Worm (Caenorhabditis elegans) whole organism, L4 larva: Measurements from ENCODE around the gene ugt-16.

Experiments used
- ZK546.5 ChIP-seq, 2 experiments: sonication (generic microtip); optimal IDR thresholded peaks; 2 replicates each; lab custom pipeline; 2017; ENCODE audit warnings: missing biosample characterization in 2 of 2, missing genetic modification characterization in 2 of 2
- attf-4 ChIP-seq: sonication (generic microtip); optimal IDR thresholded peaks from 3 replicates; lab custom pipeline; 2017; ENCODE audit warnings: missing biosample characterization, missing genetic modification characterization
- ctbp-1 ChIP-seq: fragments of 200-800 bp; sonication (Bioruptor generic); IDR thresholded peaks from 2 replicates; pipeline ENCODE4 v1.3.6; 2022; ENCODE audit warnings: missing genetic modification reagents, missing genetic modification characterization, missing compliant biosample characterization
- daf-8 ChIP-seq: fragments of 200-800 bp; sonication (Bioruptor generic); IDR thresholded peaks from 2 replicates; pipeline ENCODE4 v1.3.6; 2022; ENCODE audit warnings: missing genetic modification characterization, missing compliant biosample characterization
- mdl-1 ChIP-seq, 2 experiments: fragments of 150-350 bp in 1 of 2; sonication (generic microtip) in 1 of 2; optimal IDR thresholded peaks; 2 replicates each; lab custom pipeline; 2014 to 2017; ENCODE audit warnings: missing biosample characterization in 2 of 2, missing genetic modification characterization in 2 of 2
- mdt-29 ChIP-seq: fragments of 200-800 bp; sonication (Bioruptor generic); IDR thresholded peaks from 2 replicates; pipeline ENCODE4 v1.3.6; 2022; ENCODE audit warnings: missing genetic modification reagents, missing genetic modification characterization, missing compliant biosample characterization
- mes-2 ChIP-seq: sonication (generic microtip); optimal IDR thresholded peaks from 2 replicates; lab custom pipeline; 2016; ENCODE audit warnings: missing genotype, mild to moderate bottlenecking, missing genetic modification characterization, missing compliant biosample characterization; ENCODE audit not compliant: poor library complexity, severe bottlenecking
- nhr-77 ChIP-seq: fragments of 150-350 bp; optimal IDR thresholded peaks from 2 replicates; lab custom pipeline; 2014; ENCODE audit warnings: missing biosample characterization, missing genetic modification characterization

DNA sequence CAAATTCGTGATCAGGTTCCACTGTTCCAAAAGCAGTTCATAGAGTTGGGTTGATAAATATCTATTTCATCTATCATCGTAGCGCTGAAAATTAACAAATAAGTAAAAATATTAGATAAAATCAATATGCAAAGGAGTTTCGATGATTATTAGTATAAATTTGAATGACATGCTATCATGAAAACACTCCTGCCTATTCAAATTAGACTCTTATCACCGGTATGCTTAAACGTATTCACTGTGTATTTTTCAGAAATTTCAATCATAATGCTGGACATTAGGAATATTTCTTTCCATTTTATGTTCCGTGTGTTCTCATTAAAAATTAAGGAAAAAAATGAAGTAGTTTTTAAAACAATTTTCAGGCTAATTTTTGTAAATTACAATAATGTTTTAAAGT, 20.4 kb downstream of the ugt-16 start, which contains the start of gene C44H9.6:
- TF ChIP-seq nhr-77 (tag; lab: Kevin White, UChicago) = no peak
- TF ChIP-seq ctbp-1 (GFP tag; lab: Robert Waterston, UW) = no peak
- TF ChIP-seq daf-8 (GFP tag; lab: Robert Waterston, UW) = no peak
- no peak for TF ChIP-seq attf-4 (tag; lab: Kevin White, UChicago)
- TF ChIP-seq mdt-29 (GFP tag; lab: Robert Waterston, UW) = no peak
- no peak for TF ChIP-seq mes-2
- no peak for TF ChIP-seq mdl-1 (tag; optimal IDR thresholded peaks at IDR 0.05; lab: Kevin White, UChicago)
- no peak for TF ChIP-seq ZK546.5 (tag; optimal IDR thresholded peaks at IDR 0.05; lab: Kevin White, UChicago)
